Fruit fly (Drosophila melanogaster): ENCODE measurements around the gene ALiX.

Gene ALiX

DNA sequence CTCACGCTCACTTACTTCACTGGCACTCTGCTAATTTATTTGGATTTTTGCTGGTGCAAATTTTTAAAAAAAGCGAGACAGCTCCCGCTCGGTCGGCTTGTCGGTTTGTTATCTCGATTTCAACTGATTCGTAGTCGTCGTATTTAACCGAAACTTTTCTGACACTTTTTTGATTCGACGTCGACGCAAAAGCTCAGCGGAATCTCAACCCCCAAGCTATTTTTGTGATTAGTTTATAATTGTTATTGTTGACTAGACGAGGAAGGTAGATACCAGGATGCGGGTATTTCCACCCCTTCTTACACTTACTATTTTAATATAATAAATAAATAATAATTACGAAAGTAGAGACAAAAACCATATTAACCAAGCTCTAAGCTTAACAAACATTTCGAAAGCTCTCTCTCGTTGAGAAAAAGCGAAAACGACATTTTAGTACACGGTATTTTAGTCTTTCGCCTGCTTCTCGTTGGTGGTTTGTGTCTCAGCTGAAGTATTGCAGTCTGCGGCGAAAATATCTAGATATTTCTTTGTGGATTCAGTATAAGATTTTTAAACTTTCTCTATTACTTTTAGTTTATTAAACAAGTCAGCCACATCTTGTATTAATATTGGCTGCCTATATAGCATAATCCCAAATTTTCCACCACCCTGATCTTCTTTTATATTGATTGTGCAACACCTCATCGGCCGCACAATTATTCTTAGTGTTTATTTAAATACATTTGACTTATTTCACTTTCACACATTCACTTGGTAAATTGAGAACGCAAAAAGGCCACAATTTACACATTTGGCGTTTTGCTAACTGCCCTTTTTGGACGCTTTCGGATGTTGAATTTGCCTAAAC, 43.0 kb downstream of the ALiX start, which contains the start of gene tau:
TSS of gene tau (minus strand) at position 311 of the 850 bp plus-strand sequence.
- TF ChIP-seq EcR (GFP tag; optimal IDR thresholded peaks at IDR 0.05) = no peak
- no peak for TF ChIP-seq Dll (optimal IDR thresholded peaks at IDR 0.05)
- TF ChIP-seq psq (optimal IDR thresholded peaks at IDR 0.05) = no peak
- no peak for TF ChIP-seq pan (optimal IDR thresholded peaks at IDR 0.05)
- TF ChIP-seq usp (GFP tag; optimal IDR thresholded peaks at IDR 0.05) = no peak
- no peak for TF ChIP-seq CG8478 (optimal IDR thresholded peaks at IDR 0.05)

DNA sequence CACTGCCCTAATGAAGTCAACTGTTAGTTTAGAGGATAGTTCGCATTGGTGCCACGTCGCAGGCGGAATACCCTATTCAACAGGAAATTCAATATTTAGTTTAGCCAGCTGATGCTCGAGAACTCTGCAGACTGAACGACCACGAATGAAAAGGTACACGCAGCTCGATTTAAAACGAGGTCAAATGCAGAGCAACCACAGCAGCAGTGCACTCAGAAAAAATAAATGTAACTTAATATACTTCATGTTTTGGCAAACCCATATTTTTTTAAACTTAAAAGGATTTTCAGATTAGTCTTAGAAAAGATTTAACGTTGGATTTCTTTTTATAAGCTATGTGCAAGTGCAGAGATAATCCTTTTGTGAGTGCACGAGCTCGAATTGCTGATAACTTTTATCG, 44.8 kb downstream of the ALiX start:
- TF ChIP-seq EcR (GFP tag; optimal IDR thresholded peaks at IDR 0.05) (no peak), usp (GFP tag; optimal IDR thresholded peaks at IDR 0.05) (no peak), pan (optimal IDR thresholded peaks at IDR 0.05) (no peak), psq (optimal IDR thresholded peaks at IDR 0.05) (no peak), CG8478 (optimal IDR thresholded peaks at IDR 0.05) (no peak), Dll (optimal IDR thresholded peaks at IDR 0.05) (no peak)

dm6 chr3R:27652156-27652810, 47.6 kb downstream of the ALiX start, which contains the start of gene RpS10a:
TSS of gene RpS10a (plus strand) at chr3R:27652760.
- TF ChIP-seq usp (GFP tag; optimal IDR thresholded peaks at IDR 0.05) = no peak
- no peak for TF ChIP-seq EcR (GFP tag; optimal IDR thresholded peaks at IDR 0.05)
- TF ChIP-seq psq (optimal IDR thresholded peaks at IDR 0.05) = no peak
- TF ChIP-seq pan (optimal IDR thresholded peaks at IDR 0.05) = no peak
- no peak for TF ChIP-seq CG8478 (optimal IDR thresholded peaks at IDR 0.05)
- TF ChIP-seq Dll (optimal IDR thresholded peaks at IDR 0.05) = no peak

dm6 chr3R:27651710-27652109, 48.2 kb downstream of the ALiX start:
- no peak for TF ChIP-seq EcR (GFP tag; optimal IDR thresholded peaks at IDR 0.05)
- TF ChIP-seq psq (optimal IDR thresholded peaks at IDR 0.05) = no peak
- TF ChIP-seq usp (GFP tag; optimal IDR thresholded peaks at IDR 0.05) = no peak
- TF ChIP-seq CG8478 (optimal IDR thresholded peaks at IDR 0.05) = no peak
- TF ChIP-seq Dll (optimal IDR thresholded peaks at IDR 0.05) = no peak
- no peak for TF ChIP-seq pan (optimal IDR thresholded peaks at IDR 0.05)

DNA sequence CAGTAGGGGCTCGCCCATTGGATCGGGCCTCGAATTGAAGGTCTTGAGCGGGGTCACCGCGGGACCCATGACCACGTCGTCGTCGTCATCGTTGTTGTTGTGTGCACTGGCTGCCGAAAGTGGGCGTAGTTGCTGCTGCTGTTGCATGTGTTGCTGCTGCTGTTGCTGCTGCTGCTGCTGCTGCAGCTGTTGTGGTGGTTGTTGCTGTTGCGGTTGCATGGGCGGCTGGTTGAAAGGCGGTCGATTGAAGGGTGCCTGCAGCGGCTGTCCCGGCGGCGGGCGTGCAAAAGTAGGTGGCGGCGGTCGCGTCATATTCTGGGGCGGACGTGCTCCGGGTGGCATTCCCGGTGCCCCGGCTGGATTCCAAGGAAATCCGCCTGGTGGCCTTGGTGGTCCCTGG, 52.1 kb downstream of the ALiX start:
- no peak for TF ChIP-seq usp (GFP tag; optimal IDR thresholded peaks at IDR 0.05)
- no peak for TF ChIP-seq Dll (optimal IDR thresholded peaks at IDR 0.05)
- no peak for TF ChIP-seq pan (optimal IDR thresholded peaks at IDR 0.05)
- TF ChIP-seq EcR (GFP tag; optimal IDR thresholded peaks at IDR 0.05) = no peak
- TF ChIP-seq psq (optimal IDR thresholded peaks at IDR 0.05) = no peak

All from whole organism.